Worm (Caenorhabditis elegans): ENCODE results near the gene D1086.10.

DNA sequence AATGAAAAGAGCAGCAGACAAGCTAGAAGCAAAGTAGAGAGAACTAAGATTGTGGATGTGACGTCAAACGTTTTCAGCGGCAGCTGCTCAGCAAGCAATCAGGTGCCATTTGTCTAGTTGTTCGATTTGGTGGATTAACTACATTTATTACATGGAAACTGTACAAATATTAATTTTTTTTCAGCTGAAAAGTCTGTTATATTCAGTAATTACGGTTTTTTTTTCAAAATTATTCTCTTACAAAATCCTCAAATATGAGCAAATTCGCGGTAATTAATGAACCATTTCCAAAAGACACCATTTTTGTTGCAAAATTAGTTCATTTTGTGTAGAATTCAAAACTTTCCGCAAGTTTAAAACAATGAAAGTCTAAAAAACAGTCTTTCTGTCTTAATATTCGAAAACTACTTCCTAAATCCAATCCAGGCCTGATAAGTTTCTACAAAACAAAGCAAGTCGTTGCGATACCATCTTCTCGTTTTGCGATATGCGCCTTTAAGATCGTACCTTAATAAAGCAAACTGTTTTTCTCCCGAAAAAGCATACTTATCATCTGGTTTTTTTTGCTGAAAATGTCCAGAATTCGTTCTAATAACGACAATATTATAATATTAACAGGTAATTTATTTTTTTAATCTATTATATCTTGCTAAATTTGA lies 7.9 kb downstream of the D1086.10 start, which contains the start of the genes D1086.5 and him-5:
- no peak for TF ChIP-seq F49E8.2 (tag; optimal IDR thresholded peaks at IDR 0.05; ENCODE audit: borderline replicate concordance)
- no peak for TF ChIP-seq zag-1 (tag; optimal IDR thresholded peaks at IDR 0.05)
- no peak for TF ChIP-seq nhr-25 (tag; optimal IDR thresholded peaks at IDR 0.05; ENCODE audit: borderline replicate concordance, insufficient read depth)
- no peak for TF ChIP-seq lin-13 (GFP tag; optimal IDR thresholded peaks at IDR 0.05)
- TF ChIP-seq ama-1 (optimal IDR thresholded peaks at IDR 0.05), result no peak
- TF ChIP-seq nhr-28 (tag; optimal IDR thresholded peaks at IDR 0.05), result no peak
- no peak for TF ChIP-seq madf-5 (GFP tag; IDR thresholded peaks at IDR 0.05)

All from whole organism, L4 larva.